Fruit fly (Drosophila melanogaster): ENCODE results near the gene CG42747.

CG42747 gene

dm6 chr3L:6494928-6495806 is 94.8 kb downstream of the CG42747 start, which contains the start of the genes Vps8 and sfl (continued):
- TF ChIP-seq pho (GFP tag; optimal IDR thresholded peaks at IDR 0.05), result peak; percentile 51
- peak; percentile 15 for TF ChIP-seq CG17359 (tag; optimal IDR thresholded peaks at IDR 0.05)
- TF ChIP-seq her (GFP tag; optimal IDR thresholded peaks at IDR 0.05), result peak; percentile 15
- TF ChIP-seq CG3995 (GFP tag; optimal IDR thresholded peaks at IDR 0.05), result no peak
- peak; percentile 44; the same call in 1 of the 2 replicates for TF ChIP-seq MBD-R2 (GFP tag; IDR thresholded peaks at IDR 0.05)
- no peak for TF ChIP-seq CG10654 (GFP tag; optimal IDR thresholded peaks at IDR 0.05)
- TF ChIP-seq nerfin-2 (GFP tag; IDR thresholded peaks at IDR 0.05; ENCODE audit: partially characterized antibody), result peak; percentile 89
- TF ChIP-seq Ets65A (GFP tag), result peak; percentile 11
- peak; percentile 18 for TF ChIP-seq gro (GFP tag; optimal IDR thresholded peaks at IDR 0.05)
- peak; percentile 27 for TF ChIP-seq CG13775 (GFP tag; optimal IDR thresholded peaks at IDR 0.05)
- TF ChIP-seq da (GFP tag; optimal IDR thresholded peaks at IDR 0.05), result no peak
- TF ChIP-seq br (optimal IDR thresholded peaks at IDR 0.05), result no peak
- TF ChIP-seq hkb (optimal IDR thresholded peaks at IDR 0.05), result no peak
- TF ChIP-seq hkb (GFP tag; IDR thresholded peaks at IDR 0.05), result peak; percentile 33; the same call in 1 of the 2 replicates
- no peak for TF ChIP-seq luna (GFP tag; optimal IDR thresholded peaks at IDR 0.05)
- no peak for TF ChIP-seq B-H1 (GFP tag; IDR thresholded peaks at IDR 0.05)
- TF ChIP-seq CG2129 (GFP tag; IDR thresholded peaks at IDR 0.05; ENCODE audit: partially characterized antibody), result peak; percentile 70; the same call in 1 of the 2 replicates
- no peak for TF ChIP-seq sr (GFP tag; IDR thresholded peaks at IDR 0.05)
- peak; percentile 94 for TF ChIP-seq Jarid2 (GFP tag; optimal IDR thresholded peaks at IDR 0.05)
- TF ChIP-seq gt (GFP tag; IDR thresholded peaks at IDR 0.05), result no peak
- TF ChIP-seq chm (GFP tag; IDR thresholded peaks at IDR 0.05), result peak; percentile 32
- TF ChIP-seq CG1529 (GFP tag; optimal IDR thresholded peaks at IDR 0.05), result no peak
- peak; percentile 17 for TF ChIP-seq lab (GFP tag; optimal IDR thresholded peaks at IDR 0.05)
- TF ChIP-seq kah (GFP tag; optimal IDR thresholded peaks at IDR 0.05), result no peak
- TF ChIP-seq oc (tag; optimal IDR thresholded peaks at IDR 0.05), result peak; percentile 6
- peak; percentile 33 for TF ChIP-seq az2 (GFP tag; optimal IDR thresholded peaks at IDR 0.05)
- TF ChIP-seq Med (GFP tag), result peak; percentile 82
- no peak for TF ChIP-seq esg (GFP tag; conservative IDR thresholded peaks at IDR 0.05)
- TF ChIP-seq sna (GFP tag; IDR thresholded peaks at IDR 0.05; ENCODE audit: partially characterized antibody), result peak; percentile 78
- TF ChIP-seq sc (optimal IDR thresholded peaks at IDR 0.05), result no peak
- no peak for TF ChIP-seq sc (GFP tag; optimal IDR thresholded peaks at IDR 0.05)
- no peak for TF ChIP-seq CG3838 (GFP tag; optimal IDR thresholded peaks at IDR 0.05)
- no peak for TF ChIP-seq schlank (tag; optimal IDR thresholded peaks at IDR 0.05)
- TF ChIP-seq dati (GFP tag; IDR thresholded peaks at IDR 0.05), result no peak
- peak; percentile 13 for TF ChIP-seq HLH54F (GFP tag; optimal IDR thresholded peaks at IDR 0.05)
- no peak for TF ChIP-seq CG17802 (tag; optimal IDR thresholded peaks at IDR 0.05)
- no peak for TF ChIP-seq CG17612 (GFP tag; IDR thresholded peaks at IDR 0.05)
- TF ChIP-seq CG16813 (GFP tag; IDR thresholded peaks at IDR 0.05; ENCODE audit: partially characterized antibody), result peak; percentile 86
- TF ChIP-seq chif (GFP tag; optimal IDR thresholded peaks at IDR 0.05), result no peak
- TF ChIP-seq Xbp1 (GFP tag; optimal IDR thresholded peaks at IDR 0.05), result peak; percentile 15
- no peak for TF ChIP-seq croc (GFP tag; conservative IDR thresholded peaks at IDR 0.05)
- no peak for TF ChIP-seq Neu2 (GFP tag; optimal IDR thresholded peaks at IDR 0.05; ENCODE audit: borderline replicate concordance)
- TF ChIP-seq ato (GFP tag; IDR thresholded peaks at IDR 0.05; ENCODE audit: partially characterized antibody), result peak; percentile 82
- TF ChIP-seq CG15601 (tag; optimal IDR thresholded peaks at IDR 0.05), result peak; percentile 4
- TF ChIP-seq ken (GFP tag; IDR thresholded peaks at IDR 0.05), result no peak
- TF ChIP-seq CG3163 (GFP tag; optimal IDR thresholded peaks at IDR 0.05), result no peak
- no peak for TF ChIP-seq Fer2 (tag; optimal IDR thresholded peaks at IDR 0.05)
- peak; percentile 24 for TF ChIP-seq Fer1 (GFP tag; optimal IDR thresholded peaks at IDR 0.05)
- peak; percentile 7; the same call in 1 of the 2 replicates for TF ChIP-seq Adf1 (GFP tag; IDR thresholded peaks at IDR 0.05)
- no peak for TF ChIP-seq CG1233 (GFP tag; optimal IDR thresholded peaks at IDR 0.05)
